Worm (Caenorhabditis elegans) whole organism, late embryonic: Measurements from ENCODE around the gene F18G5.6.

Source experiments
- K02D7.2 ChIP-seq: sonication (generic microtip); optimal IDR thresholded peaks from 2 replicates; lab custom pipeline; 2017; ENCODE audit warnings: mild to moderate bottlenecking, missing genetic modification characterization, missing compliant biosample characterization
- K09A11.1 ChIP-seq: sonication (generic microtip); optimal IDR thresholded peaks from 2 replicates; lab custom pipeline; 2017; ENCODE audit warnings: antibody characterized with exemption, mild to moderate bottlenecking, missing genetic modification characterization, missing compliant biosample characterization; ENCODE audit not compliant: insufficient read depth
- ahr-1 ChIP-seq: sonication (generic microtip); optimal IDR thresholded peaks from 2 replicates; lab custom pipeline; 2016; ENCODE audit warnings: missing genetic modification characterization, missing compliant biosample characterization
- ama-1 ChIP-seq: fragments of 150-350 bp; optimal IDR thresholded peaks from 2 replicates; lab custom pipeline; 2014
- ceh-14 ChIP-seq: sonication (generic microtip); optimal IDR thresholded peaks from 2 replicates; lab custom pipeline; 2016; ENCODE audit warnings: missing genotype, missing genetic modification characterization, missing compliant biosample characterization
- ceh-18 ChIP-seq: sonication (generic microtip); optimal IDR thresholded peaks from 2 replicates; lab custom pipeline; 2016; ENCODE audit warnings: missing genetic modification characterization, missing compliant biosample characterization
- ceh-19 ChIP-seq: fragments of 200-800 bp; sonication (Bioruptor generic); optimal IDR thresholded peaks from 2 replicates; lab custom pipeline; 2018; ENCODE audit warnings: mild to moderate bottlenecking, missing genetic modification characterization, missing compliant biosample characterization
- ceh-2 ChIP-seq: sonication (generic microtip); optimal IDR thresholded peaks from 2 replicates; lab custom pipeline; 2016; ENCODE audit warnings: missing genotype, missing genetic modification characterization, missing compliant biosample characterization
- ceh-30 ChIP-seq: fragments of 150-350 bp; optimal IDR thresholded peaks from 2 replicates; lab custom pipeline; 2014; ENCODE audit warnings: missing biosample characterization, missing genetic modification characterization
- ceh-6 ChIP-seq: fragments of 200-800 bp; sonication (Bioruptor generic); optimal IDR thresholded peaks from 2 replicates; lab custom pipeline; 2018; ENCODE audit warnings: mild to moderate bottlenecking, missing genetic modification characterization, missing compliant biosample characterization
- dmd-4 ChIP-seq: sonication (generic microtip); optimal IDR thresholded peaks from 2 replicates; lab custom pipeline; 2016; ENCODE audit warnings: borderline replicate concordance, missing genetic modification characterization, missing compliant biosample characterization
- dve-1 ChIP-seq: sonication (generic microtip); optimal IDR thresholded peaks from 2 replicates; lab custom pipeline; 2017; ENCODE audit warnings: antibody characterized with exemption, mild to moderate bottlenecking, missing genetic modification characterization, missing compliant biosample characterization
- elt-2 ChIP-seq: sonication (generic microtip); optimal IDR thresholded peaks from 2 replicates; lab custom pipeline; 2016; ENCODE audit warnings: missing genetic modification reagents, missing genetic modification characterization, missing compliant biosample characterization
- elt-4 ChIP-seq: sonication (generic microtip); optimal IDR thresholded peaks from 2 replicates; lab custom pipeline; 2016; ENCODE audit warnings: missing genetic modification characterization, missing compliant biosample characterization
- ets-4 ChIP-seq: sonication (generic microtip); optimal IDR thresholded peaks from 2 replicates; lab custom pipeline; 2016; ENCODE audit warnings: missing genetic modification characterization, missing compliant biosample characterization
- eyg-1 ChIP-seq: sonication (generic microtip); optimal IDR thresholded peaks from 2 replicates; lab custom pipeline; 2016; ENCODE audit warnings: missing genotype, missing genetic modification characterization, missing compliant biosample characterization
- fax-1 ChIP-seq: sonication (generic microtip); optimal IDR thresholded peaks from 2 replicates; lab custom pipeline; 2016; ENCODE audit warnings: missing genotype, missing genetic modification characterization, missing compliant biosample characterization
- fkh-6 ChIP-seq: sonication (generic microtip); optimal IDR thresholded peaks from 2 replicates; lab custom pipeline; 2016; ENCODE audit warnings: missing genetic modification characterization, missing compliant biosample characterization
- hlh-13 ChIP-seq: fragments of 200-800 bp; sonication (Bioruptor generic); optimal IDR thresholded peaks from 2 replicates; lab custom pipeline; 2018; ENCODE audit warnings: mild to moderate bottlenecking, missing genetic modification characterization, missing compliant biosample characterization
- hlh-15 ChIP-seq: sonication (generic microtip); optimal IDR thresholded peaks from 2 replicates; lab custom pipeline; 2016; ENCODE audit warnings: missing genetic modification characterization, missing compliant biosample characterization
- lin-11 ChIP-seq: fragments of 200-800 bp; sonication (Bioruptor generic); optimal IDR thresholded peaks from 2 replicates; lab custom pipeline; 2018; ENCODE audit warnings: mild to moderate bottlenecking, missing genetic modification characterization, missing compliant biosample characterization
- madf-2 ChIP-seq: sonication (generic microtip); optimal IDR thresholded peaks from 2 replicates; lab custom pipeline; 2017; ENCODE audit warnings: missing genetic modification characterization, missing compliant biosample characterization
- nfya-1 ChIP-seq: sonication (generic microtip); optimal IDR thresholded peaks from 2 replicates; lab custom pipeline; 2017; ENCODE audit warnings: missing genetic modification characterization, mild to moderate bottlenecking, missing compliant biosample characterization, antibody characterized with exemption, moderate library complexity
- nhr-11 ChIP-seq: fragments of 150-350 bp; optimal IDR thresholded peaks from 2 replicates; lab custom pipeline; 2014; ENCODE audit warnings: missing biosample characterization, missing genetic modification characterization
- npax-4 ChIP-seq: sonication (generic microtip); optimal IDR thresholded peaks from 2 replicates; lab custom pipeline; 2016; ENCODE audit warnings: missing genetic modification characterization, missing compliant biosample characterization
- odd-2 ChIP-seq: sonication (generic microtip); optimal IDR thresholded peaks from 2 replicates; lab custom pipeline; 2017; ENCODE audit warnings: antibody characterized with exemption, mild to moderate bottlenecking, missing genetic modification characterization, missing compliant biosample characterization
- pag-3 ChIP-seq: sonication (generic microtip); optimal IDR thresholded peaks from 2 replicates; lab custom pipeline; 2016; ENCODE audit warnings: missing compliant biosample characterization, missing genetic modification characterization, borderline replicate concordance
- pax-1 ChIP-seq: fragments of 150-350 bp; optimal IDR thresholded peaks from 2 replicates; lab custom pipeline; 2014; ENCODE audit warnings: missing biosample characterization, missing genetic modification characterization
- pros-1 ChIP-seq: fragments of 150-350 bp; optimal IDR thresholded peaks from 2 replicates; lab custom pipeline; 2014; ENCODE audit warnings: missing biosample characterization, missing genetic modification reagents, missing genetic modification characterization
- sdc-2 ChIP-seq: sonication (generic microtip); optimal IDR thresholded peaks from 2 replicates; lab custom pipeline; 2016; ENCODE audit warnings: missing genotype, missing genetic modification characterization, missing compliant biosample characterization
- syd-9 ChIP-seq: sonication (generic microtip); optimal IDR thresholded peaks from 2 replicates; lab custom pipeline; 2016; ENCODE audit warnings: mild to moderate bottlenecking, missing genetic modification characterization, moderate library complexity, missing compliant biosample characterization
- tbx-2 ChIP-seq: sonication (generic microtip); optimal IDR thresholded peaks from 2 replicates; lab custom pipeline; 2016; ENCODE audit warnings: missing genetic modification characterization, missing compliant biosample characterization
- tbx-7 ChIP-seq: sonication (generic microtip); optimal IDR thresholded peaks from 2 replicates; lab custom pipeline; 2016; ENCODE audit warnings: missing genotype, missing genetic modification characterization, missing compliant biosample characterization
- unc-3 ChIP-seq, 2 experiments: fragments of 200-800 bp in 1 of 2; sonication (Bioruptor generic) in 1 of 2; sonication (generic microtip) in 1 of 2; conservative IDR thresholded peaks in 1 of 2; optimal IDR thresholded peaks in 1 of 2; 2 replicates each; pipeline versions ENCODE4 v1.3.6 to Lab custom; 2016 to 2022; ENCODE audit warnings: missing compliant biosample characterization in 2 of 2, missing genetic modification characterization in 2 of 2, missing genetic modification reagents in 1 of 2
- ztf-16 ChIP-seq: sonication (generic microtip); optimal IDR thresholded peaks from 2 replicates; lab custom pipeline; 2017; ENCODE audit warnings: missing genetic modification characterization, missing compliant biosample characterization

The F18G5.6 gene

DNA sequence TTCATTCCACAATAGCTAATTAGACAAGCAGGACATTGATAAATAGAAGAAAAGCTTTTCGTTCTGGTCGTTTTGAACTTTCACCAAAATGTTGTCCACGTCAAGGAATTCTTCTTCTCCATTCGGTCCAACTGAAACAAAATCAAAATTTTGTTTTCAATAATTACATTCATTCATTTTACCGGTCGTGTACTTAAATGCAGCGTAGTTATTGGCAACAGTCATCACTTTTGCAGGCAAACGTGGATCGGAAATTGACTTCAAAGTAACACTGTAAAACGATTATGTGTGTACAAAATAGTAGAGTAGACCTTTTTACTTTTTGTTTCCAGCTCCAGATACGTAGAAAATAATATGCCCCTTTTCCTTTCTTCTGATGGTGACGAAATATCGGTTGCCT lies 8.1 kb downstream of the F18G5.6 start:
- TF ChIP-seq ceh-30 (tag; lab: Kevin White, UChicago) (no peak), pros-1 (tag; lab: Kevin White, UChicago) (no peak), ztf-16 (no peak), ceh-18 (no peak)

DNA sequence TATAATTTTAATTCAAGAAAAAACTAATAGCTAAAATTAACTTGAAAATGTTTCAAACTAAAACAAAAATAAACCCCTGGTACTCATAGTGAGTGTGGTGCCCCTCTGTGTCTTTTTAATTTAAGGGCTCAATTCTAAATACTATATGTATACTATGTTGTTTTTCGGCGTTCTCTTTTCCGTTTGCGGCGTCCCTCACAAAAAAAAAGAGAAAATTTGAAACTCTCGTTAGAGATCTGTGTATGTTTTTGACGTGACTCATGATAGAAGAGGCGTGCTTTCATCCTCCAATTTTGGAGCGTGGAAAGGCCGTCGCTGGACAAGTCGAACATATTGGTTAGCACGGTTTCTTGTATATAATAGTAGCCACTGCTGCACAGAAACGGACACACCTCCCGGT lies 12.6 kb downstream of the F18G5.6 start, which contains the start of gene pes-8:
Gene pes-8, plus strand, starts transcription at position 301 of the 400 bp plus-strand sequence.
- TF ChIP-seq ceh-19 (GFP tag; lab: Kevin White, UChicago) = no peak

DNA sequence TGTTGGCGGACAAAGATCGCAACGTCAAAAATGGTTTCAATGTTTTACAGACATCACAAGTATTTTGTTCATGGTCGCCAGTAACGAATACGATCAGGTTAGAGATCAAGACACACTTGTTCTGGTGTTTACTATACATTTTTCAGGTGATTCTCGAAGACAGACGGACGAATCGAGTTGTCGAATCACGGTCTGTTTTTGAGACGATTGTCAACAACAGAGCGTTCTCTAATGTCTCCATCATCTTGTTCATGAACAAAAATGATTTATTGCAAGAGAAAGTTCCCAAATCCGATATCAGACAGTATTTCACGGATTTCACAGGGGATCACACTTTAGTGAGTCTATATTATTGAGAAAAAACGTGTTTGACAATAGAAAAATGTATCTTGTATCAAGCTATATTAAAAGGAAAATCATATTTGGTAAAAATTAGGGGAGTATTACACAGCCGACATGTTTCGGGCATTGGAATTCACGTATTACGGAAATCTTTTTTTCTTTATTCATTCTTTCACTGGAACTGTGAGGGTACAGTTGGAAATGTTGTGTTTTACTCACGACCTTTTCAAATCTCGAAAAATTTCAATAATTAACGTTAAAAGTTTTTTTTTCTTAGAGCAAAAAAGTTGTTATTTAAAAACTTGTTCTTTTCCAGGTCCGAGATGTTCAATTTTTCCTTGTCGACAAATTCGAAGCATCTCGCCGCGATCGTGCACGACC lies 15.9 kb downstream of the F18G5.6 start:
- TF ChIP-seq dve-1 (tag; lab: Kevin White, UChicago) = no peak

DNA sequence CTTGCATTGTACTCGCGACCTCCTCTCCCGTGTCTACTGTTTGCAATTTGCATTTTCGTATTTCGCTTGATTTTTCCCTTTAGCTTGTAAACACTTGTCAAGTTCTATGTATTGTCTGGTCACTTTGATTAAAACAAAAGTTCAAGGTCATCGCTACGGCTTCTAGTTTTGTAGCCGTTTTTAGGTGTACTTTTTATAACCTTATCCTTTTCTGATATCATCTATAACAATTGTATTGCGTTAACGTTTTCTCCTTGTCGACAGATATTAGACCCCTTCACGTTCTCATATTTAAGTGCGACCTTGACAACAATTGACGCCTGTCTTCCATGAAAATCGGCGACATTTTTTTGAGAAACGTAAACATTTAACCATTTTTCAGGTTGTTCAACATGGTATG lies 17.5 kb downstream of the F18G5.6 start:
- TF ChIP-seq unc-3 (GFP tag; conservative IDR thresholded peaks at IDR 0.05; lab: Robert Waterston, UW) = no peak
- no peak for TF ChIP-seq unc-3 (tag; optimal IDR thresholded peaks at IDR 0.05; lab: Kevin White, UChicago)
- TF ChIP-seq eyg-1 (tag; lab: Kevin White, UChicago) = no peak
- TF ChIP-seq fkh-6 (tag; lab: Kevin White, UChicago) = no peak
- TF ChIP-seq odd-2 (tag; lab: Kevin White, UChicago) = no peak
- no peak for TF ChIP-seq dmd-4 (tag; lab: Kevin White, UChicago)
- no peak for TF ChIP-seq hlh-15 (tag; lab: Kevin White, UChicago)
- no peak for TF ChIP-seq npax-4
- TF ChIP-seq ztf-16 = no peak
- no peak for TF ChIP-seq ceh-2 (tag; lab: Kevin White, UChicago)
- no peak for TF ChIP-seq elt-4 (tag; lab: Kevin White, UChicago)
- TF ChIP-seq tbx-7 (tag; lab: Kevin White, UChicago) = no peak
- TF ChIP-seq nhr-11 (tag; lab: Kevin White, UChicago) = no peak

DNA sequence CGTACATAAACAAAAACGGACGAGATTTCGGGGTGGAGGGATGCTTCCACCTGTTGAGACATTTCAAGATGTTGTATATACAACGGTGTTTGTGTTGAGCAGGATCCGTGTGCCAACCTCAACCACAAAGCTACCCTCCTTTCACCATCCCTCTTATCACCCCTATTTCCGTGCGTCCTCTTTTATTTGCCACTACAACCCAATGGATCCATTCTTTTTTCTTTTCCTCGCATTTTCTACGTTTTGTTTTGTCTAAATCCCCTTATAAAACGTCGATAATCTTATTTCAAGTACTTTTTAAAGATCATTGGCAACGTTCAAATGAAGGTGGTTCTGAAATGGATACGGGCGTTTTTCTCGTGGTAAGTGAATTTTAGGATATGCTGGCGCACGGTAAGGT lies 20.9 kb downstream of the F18G5.6 start, which contains the start of gene gpa-12:
Gene gpa-12, plus strand, starts transcription at position 301 of the 400 bp plus-strand sequence.
- no peak for TF ChIP-seq ztf-16
- no peak for TF ChIP-seq hlh-13
- no peak for TF ChIP-seq K02D7.2
- TF ChIP-seq syd-9 = no peak

DNA sequence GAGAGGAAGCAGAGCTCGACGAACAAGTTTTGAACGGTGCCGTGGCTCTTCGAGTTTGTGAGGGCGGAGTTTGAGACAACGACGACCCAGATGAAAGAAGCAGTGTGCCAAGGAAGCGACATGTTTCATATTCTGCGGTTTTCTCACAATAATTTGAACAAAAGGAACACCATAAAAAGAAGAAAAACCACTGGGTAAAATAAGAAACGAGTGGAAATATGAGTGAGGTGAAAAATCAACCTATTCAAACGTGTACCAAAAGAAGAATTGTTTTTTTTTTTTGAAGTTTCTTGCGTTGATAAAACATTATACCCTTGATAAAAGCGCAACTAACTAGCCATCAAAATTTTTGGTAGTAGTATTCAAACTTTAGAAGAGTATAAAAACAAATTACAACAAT lies 22.0 kb downstream of the F18G5.6 start, which contains the start of gene lgc-4:
Gene lgc-4, minus strand, starts transcription at position 101 of the 400 bp plus-strand sequence.
- no peak for TF ChIP-seq fax-1
- TF ChIP-seq tbx-2 (tag; lab: Kevin White, UChicago) = no peak
- TF ChIP-seq unc-3 (GFP tag; conservative IDR thresholded peaks at IDR 0.05; lab: Robert Waterston, UW) = no peak
- no peak for TF ChIP-seq unc-3 (tag; optimal IDR thresholded peaks at IDR 0.05; lab: Kevin White, UChicago)
- no peak for TF ChIP-seq elt-2 (tag; lab: Kevin White, UChicago)
- TF ChIP-seq dmd-4 (tag; lab: Kevin White, UChicago) = no peak
- TF ChIP-seq ceh-6 = no peak
- no peak for TF ChIP-seq K09A11.1 (tag; lab: Kevin White, UChicago)
- TF ChIP-seq dve-1 (tag; lab: Kevin White, UChicago) = no peak
- no peak for TF ChIP-seq ceh-14 (tag; lab: Kevin White, UChicago)
- TF ChIP-seq ama-1 = no peak
- TF ChIP-seq madf-2 (tag; lab: Kevin White, UChicago) = no peak
- no peak for TF ChIP-seq pax-1 (tag; lab: Kevin White, UChicago)

DNA sequence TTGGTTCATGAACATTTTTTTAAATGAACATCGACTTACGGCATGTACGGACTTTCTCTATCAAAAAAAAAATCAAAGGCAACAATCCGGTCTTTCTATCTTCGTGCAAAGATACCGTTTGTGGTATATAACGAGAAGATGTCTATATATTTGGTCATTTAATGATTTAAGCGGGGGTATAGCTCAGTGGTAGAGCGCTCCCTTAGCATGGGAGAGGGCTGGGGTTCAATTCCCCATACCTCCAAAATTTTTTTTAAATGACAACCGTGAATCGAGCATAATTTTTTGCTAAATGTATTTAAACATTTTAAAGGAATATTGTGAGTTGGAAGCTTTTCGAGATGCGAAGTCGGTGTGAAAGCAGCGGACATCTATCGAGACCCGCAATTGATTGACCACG lies 25.4 kb downstream of the F18G5.6 start:
- TF ChIP-seq nfya-1 (no peak), lin-11 (tag; lab: Kevin White, UChicago) (no peak), hlh-15 (tag; lab: Kevin White, UChicago) (no peak), ahr-1 (tag; lab: Kevin White, UChicago) (no peak), ets-4 (tag; lab: Kevin White, UChicago) (no peak), fax-1 (no peak), madf-2 (tag; lab: Kevin White, UChicago) (no peak), sdc-2 (tag; lab: Kevin White, UChicago) (no peak), pag-3 (no peak)
